Worm (Caenorhabditis elegans): ENCODE data around the gene npp-5.

npp-5 gene

ce11 chrII:11577861-11578260 is 21.7 kb downstream of the npp-5 start:
- TF ChIP-seq F13C5.2 (tag; optimal IDR thresholded peaks at IDR 0.05): no peak
- no peak for TF ChIP-seq tbx-11 (GFP tag; IDR thresholded peaks at IDR 0.05)
- no peak for TF ChIP-seq B0310.2 (tag; optimal IDR thresholded peaks at IDR 0.05)
- TF ChIP-seq tra-4 (tag; optimal IDR thresholded peaks at IDR 0.05): no peak
- TF ChIP-seq flt-1 (GFP tag; IDR thresholded peaks at IDR 0.05): no peak
- TF ChIP-seq pes-1 (GFP tag; IDR thresholded peaks at IDR 0.05): no peak
- TF ChIP-seq ceh-36 (tag; optimal IDR thresholded peaks at IDR 0.05): no peak
- TF ChIP-seq hmg-4 (GFP tag; optimal IDR thresholded peaks at IDR 0.05): no peak
- no peak for TF ChIP-seq ceh-13 (GFP tag; optimal IDR thresholded peaks at IDR 0.05)
- no peak for TF ChIP-seq aly-1 (tag; optimal IDR thresholded peaks at IDR 0.05)
- TF ChIP-seq hmbx-1 (tag; optimal IDR thresholded peaks at IDR 0.05): no peak
- no peak for TF ChIP-seq hnd-1 (tag; optimal IDR thresholded peaks at IDR 0.05)
- TF ChIP-seq sea-1 (GFP tag; conservative IDR thresholded peaks at IDR 0.05): no peak
- TF ChIP-seq ama-1 (optimal IDR thresholded peaks at IDR 0.05): no peak
- no peak for TF ChIP-seq ets-7 (tag; optimal IDR thresholded peaks at IDR 0.05)
- TF ChIP-seq scrt-1 (GFP tag; IDR thresholded peaks at IDR 0.05): no peak

- TF ChIP-seq hmbx-1 (tag; optimal IDR thresholded peaks at IDR 0.05): no peak
- TF ChIP-seq tbx-37 (GFP tag; conservative IDR thresholded peaks at IDR 0.05): no peak
- TF ChIP-seq pes-1 (GFP tag; IDR thresholded peaks at IDR 0.05): no peak
- TF ChIP-seq hnd-1 (tag; optimal IDR thresholded peaks at IDR 0.05): no peak
- no peak for TF ChIP-seq ceh-36 (tag; optimal IDR thresholded peaks at IDR 0.05)
- no peak for TF ChIP-seq F13C5.2 (tag; optimal IDR thresholded peaks at IDR 0.05)
- TF ChIP-seq ets-7 (tag; optimal IDR thresholded peaks at IDR 0.05): no peak
- no peak for TF ChIP-seq sea-1 (GFP tag; conservative IDR thresholded peaks at IDR 0.05)
- TF ChIP-seq scrt-1 (GFP tag; IDR thresholded peaks at IDR 0.05): no peak
- TF ChIP-seq flt-1 (GFP tag; IDR thresholded peaks at IDR 0.05): no peak
- no peak for TF ChIP-seq ama-1 (optimal IDR thresholded peaks at IDR 0.05)
- TF ChIP-seq ceh-13 (GFP tag; optimal IDR thresholded peaks at IDR 0.05): no peak
- TF ChIP-seq tbx-11 (GFP tag; IDR thresholded peaks at IDR 0.05): no peak
- TF ChIP-seq tra-4 (tag; optimal IDR thresholded peaks at IDR 0.05): no peak
- no peak for TF ChIP-seq hmg-4 (GFP tag; optimal IDR thresholded peaks at IDR 0.05)
- TF ChIP-seq aly-1 (tag; optimal IDR thresholded peaks at IDR 0.05): no peak
- no peak for TF ChIP-seq B0310.2 (tag; optimal IDR thresholded peaks at IDR 0.05)
Measured at ce11 chrII:11577397-11577796, 22.2 kb downstream of the npp-5 start, which contains the start of gene pcs-1. Gene pcs-1 (minus strand): TSS chrII:11577740.

ce11 chrII:11572944-11573343 is 26.7 kb downstream of the npp-5 start, which contains the start of gene F54D5.2:
Gene F54D5.2 (plus strand): TSS chrII:11573180.
- TF ChIP-seq ceh-36 (tag; optimal IDR thresholded peaks at IDR 0.05) (no peak), pes-1 (GFP tag; IDR thresholded peaks at IDR 0.05) (no peak), sea-1 (GFP tag; conservative IDR thresholded peaks at IDR 0.05) (no peak), hnd-1 (tag; optimal IDR thresholded peaks at IDR 0.05) (no peak), ets-7 (tag; optimal IDR thresholded peaks at IDR 0.05) (no peak), ceh-13 (GFP tag; optimal IDR thresholded peaks at IDR 0.05) (no peak), ama-1 (optimal IDR thresholded peaks at IDR 0.05) (no peak), hmbx-1 (tag; optimal IDR thresholded peaks at IDR 0.05) (no peak), tra-4 (tag; optimal IDR thresholded peaks at IDR 0.05) (no peak)

- TF ChIP-seq hmbx-1 (tag; optimal IDR thresholded peaks at IDR 0.05) (no peak), aly-1 (tag; optimal IDR thresholded peaks at IDR 0.05) (no peak), ceh-13 (GFP tag; optimal IDR thresholded peaks at IDR 0.05) (no peak), scrt-1 (GFP tag; IDR thresholded peaks at IDR 0.05) (no peak), tbx-37 (GFP tag; conservative IDR thresholded peaks at IDR 0.05) (no peak), ceh-36 (tag; optimal IDR thresholded peaks at IDR 0.05) (no peak), hmg-4 (GFP tag; optimal IDR thresholded peaks at IDR 0.05) (no peak), hnd-1 (tag; optimal IDR thresholded peaks at IDR 0.05) (no peak), tbx-11 (GFP tag; IDR thresholded peaks at IDR 0.05) (no peak)
Measured at ce11 chrII:11571260-11571854, 28.3 kb downstream of the npp-5 start, which contains the start of gene F54D5.3. Gene F54D5.3 (plus strand): TSS chrII:11571805.

- TF ChIP-seq hmg-4 (GFP tag; optimal IDR thresholded peaks at IDR 0.05) (no peak), sea-1 (GFP tag; conservative IDR thresholded peaks at IDR 0.05) (no peak), B0310.2 (tag; optimal IDR thresholded peaks at IDR 0.05) (no peak)
Measured at ce11 chrII:11569213-11569868, 30.3 kb downstream of the npp-5 start, which contains the start of the genes F54D5.23 and F54D5.4. Gene F54D5.23 (minus strand): TSS chrII:11569287. Gene F54D5.4 (plus strand): TSS chrII:11569818.

- TF ChIP-seq hnd-1 (tag; optimal IDR thresholded peaks at IDR 0.05): no peak
- TF ChIP-seq hmbx-1 (tag; optimal IDR thresholded peaks at IDR 0.05): no peak
- no peak for TF ChIP-seq ceh-13 (GFP tag; optimal IDR thresholded peaks at IDR 0.05)
- TF ChIP-seq B0310.2 (tag; optimal IDR thresholded peaks at IDR 0.05): no peak
- no peak for TF ChIP-seq pes-1 (GFP tag; IDR thresholded peaks at IDR 0.05)
- TF ChIP-seq ceh-36 (tag; optimal IDR thresholded peaks at IDR 0.05): no peak
- no peak for TF ChIP-seq hmg-4 (GFP tag; optimal IDR thresholded peaks at IDR 0.05)
- TF ChIP-seq ets-7 (tag; optimal IDR thresholded peaks at IDR 0.05): no peak
- TF ChIP-seq scrt-1 (GFP tag; IDR thresholded peaks at IDR 0.05): no peak
- TF ChIP-seq tbx-37 (GFP tag; conservative IDR thresholded peaks at IDR 0.05): no peak
- no peak for TF ChIP-seq flt-1 (GFP tag; IDR thresholded peaks at IDR 0.05)
- no peak for TF ChIP-seq F13C5.2 (tag; optimal IDR thresholded peaks at IDR 0.05)
- TF ChIP-seq tbx-11 (GFP tag; IDR thresholded peaks at IDR 0.05): no peak
- TF ChIP-seq aly-1 (tag; optimal IDR thresholded peaks at IDR 0.05): no peak
- no peak for TF ChIP-seq tra-4 (tag; optimal IDR thresholded peaks at IDR 0.05)
- no peak for TF ChIP-seq ama-1 (optimal IDR thresholded peaks at IDR 0.05)
- TF ChIP-seq sea-1 (GFP tag; conservative IDR thresholded peaks at IDR 0.05): no peak
Measured at ce11 chrII:11568670-11569069, 30.9 kb downstream of the npp-5 start.

Measured in whole organism, early embryonic.